Fruit fly (Drosophila melanogaster) whole organism, prepupa: Measurements from ENCODE around the gene ey.

Experiments
- CG10631 ChIP-seq: fragments of 200-800 bp; sonication (Bioruptor generic); optimal IDR thresholded peaks from 2 replicates; lab custom pipeline; 2016; ENCODE audit warnings: missing biosample characterization, missing genetic modification characterization
- CG11762 ChIP-seq: fragments of 200-800 bp; sonication (Bioruptor generic); optimal IDR thresholded peaks from 3 replicates; lab custom pipeline; 2016; ENCODE audit warnings: missing biosample characterization, missing genetic modification characterization; ENCODE audit not compliant: insufficient read depth
- CG11902 ChIP-seq: fragments of 200-800 bp; sonication (Bioruptor generic); optimal IDR thresholded peaks from 3 replicates; lab custom pipeline; 2016; ENCODE audit warnings: missing biosample characterization, missing genetic modification characterization
- CG15336 ChIP-seq: fragments of 200-800 bp; sonication (Bioruptor generic); IDR thresholded peaks from 2 replicates; pipeline ENCODE4 v1.3.6; 2022; ENCODE audit warnings: missing biosample characterization, missing genetic modification characterization
- CG1621 ChIP-seq: fragments of 200-800 bp; sonication (Bioruptor generic); optimal IDR thresholded peaks from 3 replicates; lab custom pipeline; 2018; ENCODE audit warnings: missing biosample characterization, mild to moderate bottlenecking, missing genetic modification characterization
- CG3032 ChIP-seq: fragments of 200-800 bp; optimal IDR thresholded peaks from 2 replicates; lab custom pipeline; 2019; ENCODE audit warnings: missing biosample characterization, mild to moderate bottlenecking, missing genetic modification characterization, moderate library complexity
- CG34406 ChIP-seq: fragments of 200-800 bp; sonication (Bioruptor generic); optimal IDR thresholded peaks from 3 replicates; lab custom pipeline; 2016; ENCODE audit warnings: missing biosample characterization, missing genetic modification characterization
- CG4318 ChIP-seq: fragments of 200-800 bp; sonication (Bioruptor generic); optimal IDR thresholded peaks from 3 replicates; lab custom pipeline; 2017; ENCODE audit warnings: missing biosample characterization, mild to moderate bottlenecking, missing genetic modification characterization
- CG6163 ChIP-seq: fragments of 200-800 bp; sonication (Bioruptor generic); IDR thresholded peaks from 3 replicates; pipeline ENCODE4 v1.3.6; 2022; ENCODE audit warnings: missing biosample characterization, missing genetic modification characterization
- CG6276 ChIP-seq: fragments of 200-800 bp; sonication (Bioruptor generic); optimal IDR thresholded peaks from 2 replicates; lab custom pipeline; 2017; ENCODE audit warnings: missing biosample characterization, mild to moderate bottlenecking, missing genetic modification characterization
- CG6808 ChIP-seq: fragments of 200-800 bp; sonication (Bioruptor generic); optimal IDR thresholded peaks from 3 replicates; lab custom pipeline; 2017; ENCODE audit warnings: missing biosample characterization, missing genetic modification characterization, mild to moderate bottlenecking, moderate library complexity, missing genetic modification reagents
- CG6854 ChIP-seq: fragments of 200-800 bp; sonication (Bioruptor generic); optimal IDR thresholded peaks from 2 replicates; lab custom pipeline; 2017; ENCODE audit warnings: missing biosample characterization, mild to moderate bottlenecking, missing genetic modification characterization
- CG7368 ChIP-seq: fragments of 200-800 bp; sonication (Bioruptor generic); optimal IDR thresholded peaks from 3 replicates; lab custom pipeline; 2016; ENCODE audit warnings: missing biosample characterization, missing genetic modification characterization
- CG8119 ChIP-seq: fragments of 200-800 bp; sonication (Bioruptor generic); IDR thresholded peaks from 3 replicates; pipeline ENCODE4 v1.3.6; 2022; ENCODE audit warnings: missing biosample characterization, missing genetic modification characterization
- CG8319 ChIP-seq: fragments of 200-800 bp; sonication (Bioruptor generic); optimal IDR thresholded peaks from 3 replicates; lab custom pipeline; 2016; ENCODE audit warnings: missing biosample characterization, missing genetic modification characterization
- CG8632 ChIP-seq: fragments of 200-800 bp; sonication (Bioruptor generic); optimal IDR thresholded peaks from 3 replicates; lab custom pipeline; 2016; ENCODE audit warnings: missing biosample characterization, missing genetic modification characterization
- CG9139 ChIP-seq: fragments of 200-800 bp; sonication (Bioruptor generic); optimal IDR thresholded peaks from 3 replicates; lab custom pipeline; 2017; ENCODE audit warnings: missing biosample characterization, mild to moderate bottlenecking, missing genetic modification characterization
- Eip75B ChIP-seq: fragments of 200-800 bp; sonication (Bioruptor generic); optimal IDR thresholded peaks from 3 replicates; lab custom pipeline; 2016; ENCODE audit warnings: missing biosample characterization, missing genetic modification characterization
- Eip93F ChIP-seq: fragments of 200-800 bp; sonication (Bioruptor generic); optimal IDR thresholded peaks from 2 replicates; lab custom pipeline; 2016; ENCODE audit warnings: missing biosample characterization, mild to moderate bottlenecking, missing genetic modification characterization
- Ets21C ChIP-seq: fragments of 200-800 bp; sonication (Bioruptor generic); optimal IDR thresholded peaks from 3 replicates; lab custom pipeline; 2016; ENCODE audit warnings: missing biosample characterization, missing genetic modification characterization
- Gug ChIP-seq: fragments of 200-800 bp; sonication (Bioruptor generic); IDR thresholded peaks from 2 replicates; pipeline ENCODE4 v1.3.6; 2022; ENCODE audit warnings: missing biosample characterization, missing genetic modification characterization
- Hr39 ChIP-seq: fragments of 200-800 bp; sonication (Bioruptor generic); optimal IDR thresholded peaks from 2 replicates; lab custom pipeline; 2016; ENCODE audit warnings: missing biosample characterization, missing genetic modification characterization
- Lpt ChIP-seq: fragments of 200-800 bp; sonication (Bioruptor generic); optimal IDR thresholded peaks from 3 replicates; lab custom pipeline; 2016; ENCODE audit warnings: missing biosample characterization, missing genetic modification characterization
- Met ChIP-seq: fragments of 200-800 bp; sonication (Bioruptor generic); optimal IDR thresholded peaks from 3 replicates; lab custom pipeline; 2016; ENCODE audit warnings: missing biosample characterization, missing genetic modification characterization
- Smox ChIP-seq: fragments of 200-800 bp; sonication (Bioruptor generic); optimal IDR thresholded peaks from 3 replicates; lab custom pipeline; 2016; ENCODE audit warnings: missing biosample characterization, missing genetic modification characterization
- Sox14 ChIP-seq: fragments of 200-800 bp; sonication (Bioruptor generic); optimal IDR thresholded peaks from 3 replicates; lab custom pipeline; 2016; ENCODE audit warnings: missing biosample characterization, missing genetic modification characterization
- achi ChIP-seq: fragments of 200-800 bp; sonication (Bioruptor generic); optimal IDR thresholded peaks from 3 replicates; lab custom pipeline; 2016; ENCODE audit warnings: missing biosample characterization, missing genetic modification characterization
- acj6 ChIP-seq: fragments of 200-800 bp; sonication (Bioruptor generic); optimal IDR thresholded peaks from 3 replicates; lab custom pipeline; 2016; ENCODE audit warnings: missing biosample characterization, missing genetic modification characterization
- cyc ChIP-seq: fragments of 200-800 bp; sonication (Bioruptor generic); optimal IDR thresholded peaks from 3 replicates; lab custom pipeline; 2016; ENCODE audit warnings: missing biosample characterization, missing genetic modification characterization
- dsx ChIP-seq: fragments of 200-800 bp; optimal IDR thresholded peaks from 3 replicates; lab custom pipeline; 2019; ENCODE audit warnings: missing biosample characterization, mild to moderate bottlenecking, missing genetic modification characterization, moderate library complexity; ENCODE audit not compliant: poor library complexity, severe bottlenecking
- eg ChIP-seq: fragments of 200-800 bp; sonication (Bioruptor generic); IDR thresholded peaks from 3 replicates; pipeline ENCODE4 v1.3.6; 2022; ENCODE audit warnings: missing biosample characterization, missing genetic modification characterization
- esn ChIP-seq: fragments of 200-800 bp; sonication (Bioruptor generic); optimal IDR thresholded peaks from 2 replicates; lab custom pipeline; 2016; ENCODE audit warnings: missing biosample characterization, mild to moderate bottlenecking, missing genetic modification characterization, moderate library complexity
- fd59A ChIP-seq: fragments of 200-800 bp; sonication (Bioruptor generic); optimal IDR thresholded peaks from 2 replicates; lab custom pipeline; 2017; ENCODE audit warnings: missing biosample characterization, mild to moderate bottlenecking, missing genetic modification characterization, missing genetic modification reagents
- fd85E ChIP-seq: fragments of 200-800 bp; sonication (Bioruptor generic); optimal IDR thresholded peaks from 3 replicates; lab custom pipeline; 2016; ENCODE audit warnings: missing biosample characterization, missing genetic modification characterization
- fkh ChIP-seq: fragments of 200-800 bp; sonication (Bioruptor generic); optimal IDR thresholded peaks from 3 replicates; lab custom pipeline; 2017; ENCODE audit warnings: missing biosample characterization, mild to moderate bottlenecking, missing genetic modification characterization, moderate library complexity
- lz ChIP-seq: fragments of 200-800 bp; sonication (Bioruptor generic); optimal IDR thresholded peaks from 3 replicates; lab custom pipeline; 2016; ENCODE audit warnings: missing biosample characterization, missing genetic modification characterization
- net ChIP-seq: fragments of 200-800 bp; sonication (Bioruptor generic); optimal IDR thresholded peaks from 3 replicates; lab custom pipeline; 2016; ENCODE audit warnings: missing biosample characterization, missing genetic modification characterization
- pdm3 ChIP-seq: fragments of 200-800 bp; sonication (Bioruptor generic); optimal IDR thresholded peaks from 3 replicates; lab custom pipeline; 2016; ENCODE audit warnings: missing biosample characterization, missing genetic modification characterization
- spab ChIP-seq: fragments of 200-800 bp; sonication (Bioruptor generic); optimal IDR thresholded peaks from 2 replicates; lab custom pipeline; 2017; ENCODE audit warnings: missing biosample characterization, mild to moderate bottlenecking, missing genetic modification characterization, missing genetic modification reagents
- ss ChIP-seq, 2 experiments: fragments of 200-800 bp; sonication (Bioruptor generic); optimal IDR thresholded peaks; 2 replicates in 1 of 2; 3 replicates in 1 of 2; lab custom pipeline; 2017 to 2018; ENCODE audit warnings: mild to moderate bottlenecking in 2 of 2, missing biosample characterization in 2 of 2, missing genetic modification characterization in 2 of 2, moderate library complexity in 1 of 2
- svp ChIP-seq: fragments of 200-800 bp; sonication (Bioruptor generic); peaks from one replicate; lab custom pipeline; 2016; ENCODE audit warnings: missing biosample characterization, missing genetic modification characterization
- topi ChIP-seq: fragments of 200-800 bp; sonication (Bioruptor generic); optimal IDR thresholded peaks from 3 replicates; lab custom pipeline; 2016; ENCODE audit warnings: missing biosample characterization, missing genetic modification characterization
- vri ChIP-seq: fragments of 200-800 bp; sonication (Bioruptor generic); optimal IDR thresholded peaks from 3 replicates; lab custom pipeline; 2016; ENCODE audit warnings: missing biosample characterization, mild to moderate bottlenecking, missing genetic modification characterization

The ey gene

DNA sequence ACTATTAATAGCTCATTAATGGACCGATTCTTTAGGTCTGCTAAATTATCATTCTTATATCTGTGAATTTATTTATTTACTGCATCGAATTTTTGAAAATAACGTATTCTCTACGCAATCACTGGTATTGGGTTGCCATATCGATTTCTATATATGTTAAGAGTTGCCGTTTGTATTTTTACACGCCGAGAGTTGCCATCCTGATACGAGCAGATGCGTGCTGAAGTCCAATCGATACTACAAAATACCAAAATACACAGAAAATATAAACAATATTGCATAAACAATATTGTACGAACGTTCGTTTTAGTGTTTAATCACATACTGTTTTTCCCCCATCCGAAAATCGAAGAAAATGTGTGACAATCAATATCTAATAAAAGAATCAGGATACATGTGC, at the start of gene ey (continued):
- TF ChIP-seq CG34406 (GFP tag; lab: Kevin White, UChicago) = no peak
- no peak for TF ChIP-seq CG11762 (GFP tag; lab: Kevin White, UChicago)
- TF ChIP-seq CG6854 (GFP tag; lab: Kevin White, UChicago) = no peak
- TF ChIP-seq CG8632 = no peak
- no peak for TF ChIP-seq Ets21C (GFP tag; lab: Kevin White, UChicago)
- no peak for TF ChIP-seq Eip93F

DNA sequence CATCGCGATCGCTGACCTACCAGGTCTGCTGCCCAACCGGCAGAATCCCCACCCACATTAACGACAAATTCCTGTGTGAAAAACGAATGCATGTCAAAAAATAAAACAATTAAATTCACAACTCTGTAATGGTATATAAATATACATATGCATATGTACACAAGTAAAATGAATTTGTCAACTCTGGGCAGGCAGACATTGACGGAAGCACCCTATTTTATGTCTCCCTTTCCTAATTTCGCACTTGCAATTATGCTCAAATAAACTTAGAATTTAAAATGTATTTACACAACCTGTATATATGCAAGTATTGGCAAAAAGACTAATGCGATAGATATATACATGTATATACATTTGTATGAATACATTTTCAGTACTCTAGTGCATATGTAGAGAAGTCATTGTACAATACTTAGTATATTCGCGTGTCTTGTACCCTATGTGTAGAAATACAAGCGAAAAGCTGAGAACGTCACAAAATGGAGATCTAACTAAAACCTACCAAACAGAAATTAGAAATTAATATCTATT, 38.4 kb upstream of the ey start:
- TF ChIP-seq net (GFP tag; lab: Kevin White, UChicago) (no peak), dsx (GFP tag; lab: Kevin White, UChicago) (no peak), CG8319 (GFP tag; lab: Kevin White, UChicago) (no peak), CG6163 (GFP tag; lab: Robert Waterston, UW) (no peak), Sox14 (GFP tag; lab: Kevin White, UChicago) (no peak), CG10631 (no peak), esn (GFP tag; lab: Kevin White, UChicago) (no peak), CG6808 (GFP tag; lab: Kevin White, UChicago) (no peak), eg (GFP tag; lab: Robert Waterston, UW) (no peak), svp (GFP tag; lab: Kevin White, UChicago) (no peak), CG15336 (no peak), Hr39 (no peak), CG6854 (GFP tag; lab: Kevin White, UChicago) (no peak), achi (GFP tag; lab: Kevin White, UChicago) (no peak), lz (GFP tag; lab: Kevin White, UChicago) (no peak), CG8119 (GFP tag; lab: Robert Waterston, UW) (no peak), CG8632 (no peak)

DNA sequence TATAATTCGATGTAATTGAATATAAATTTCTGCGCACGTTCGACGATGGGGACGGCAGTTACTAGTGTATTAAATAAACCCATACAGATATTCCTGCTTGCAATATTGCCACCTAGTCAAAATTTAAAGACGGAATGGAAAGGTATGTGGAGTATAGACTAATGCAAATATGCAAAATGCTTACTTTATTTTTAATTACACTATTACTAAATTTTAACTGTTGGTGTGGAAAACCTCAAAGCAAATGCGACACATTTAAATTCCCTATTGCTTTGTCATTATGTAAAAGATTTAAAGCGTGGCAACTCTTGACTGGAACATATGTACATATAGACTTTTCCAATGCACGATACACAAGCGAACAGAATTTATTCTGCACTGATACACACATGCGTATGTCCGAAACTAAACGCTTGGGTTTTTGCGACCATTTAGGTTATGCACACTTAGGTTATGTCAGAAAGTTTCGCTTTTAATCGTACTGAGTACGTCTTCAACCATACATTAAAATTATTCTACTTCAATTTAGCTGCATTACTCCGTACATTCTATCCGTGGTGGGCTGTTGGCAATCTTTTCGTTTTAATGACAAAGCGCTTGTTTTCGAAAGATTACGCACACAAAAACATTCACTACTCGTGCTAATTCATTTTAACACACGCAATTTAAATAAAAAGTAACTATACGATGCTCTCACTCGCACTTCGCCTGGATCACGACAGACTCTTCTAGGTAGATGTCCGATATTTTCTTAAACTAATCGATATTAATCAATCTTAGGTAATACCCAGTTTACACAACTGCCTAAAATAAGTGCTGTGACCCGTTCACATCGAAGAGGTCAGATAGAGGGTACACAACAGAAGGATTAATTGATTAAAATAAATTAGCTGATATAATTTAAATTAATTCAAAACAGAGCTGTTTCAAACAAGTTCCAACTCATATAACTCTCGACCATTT, 37.3 kb upstream of the ey start, which contains the start of gene gw:
Gene gw (minus strand): TSS at position 725 of the 963 bp plus-strand sequence.
- TF ChIP-seq spab (GFP tag; lab: Kevin White, UChicago) (no peak), vri (GFP tag; lab: Kevin White, UChicago) (peak; percentile 90), Met (GFP tag; lab: Kevin White, UChicago) (peak; percentile 88), achi (GFP tag; lab: Kevin White, UChicago) (no peak), CG3032 (tag; lab: Kevin White, UChicago) (peak; percentile 78), eg (GFP tag; lab: Robert Waterston, UW) (no peak), net (GFP tag; lab: Kevin White, UChicago) (no peak), CG11762 (GFP tag; lab: Kevin White, UChicago) (peak; percentile 81), Smox (GFP tag; lab: Kevin White, UChicago) (peak; percentile 83), CG10631 (peak; percentile 84), topi (peak; percentile 87), fd59A (GFP tag; lab: Kevin White, UChicago) (no peak), CG8319 (GFP tag; lab: Kevin White, UChicago) (peak; percentile 77), CG7368 (peak; percentile 78), CG11902 (GFP tag; lab: Kevin White, UChicago) (peak; percentile 70), ss (GFP tag; optimal IDR thresholded peaks at IDR 0.05; lab: Kevin White, UChicago) (peak; percentile 59 to 79), CG6808 (GFP tag; lab: Kevin White, UChicago) (peak; percentile 78), Sox14 (GFP tag; lab: Kevin White, UChicago) (peak; percentile 90), lz (GFP tag; lab: Kevin White, UChicago) (peak; percentile 84), CG8632 (peak; percentile 84), Gug (GFP tag; lab: Robert Waterston, UW) (no peak), CG6276 (GFP tag; lab: Kevin White, UChicago) (no peak), fd85E (peak; percentile 33), cyc (peak; percentile 77), acj6 (GFP tag; lab: Kevin White, UChicago) (peak; percentile 85), dsx (GFP tag; lab: Kevin White, UChicago) (peak; percentile 56), Lpt (GFP tag; lab: Kevin White, UChicago) (peak; percentile 66), Ets21C (GFP tag; lab: Kevin White, UChicago) (peak; percentile 70), CG4318 (GFP tag; lab: Kevin White, UChicago) (no peak), fkh (GFP tag; lab: Kevin White, UChicago) (peak; percentile 93), CG1621 (tag; lab: Kevin White, UChicago) (peak; percentile 29), svp (GFP tag; lab: Kevin White, UChicago) (no peak), Eip75B (GFP tag; lab: Kevin White, UChicago) (peak; percentile 84), CG9139 (GFP tag; lab: Kevin White, UChicago) (peak; percentile 21), pdm3 (GFP tag; lab: Kevin White, UChicago) (peak; percentile 89)
